Worm (Caenorhabditis elegans) whole organism, early embryonic: Measurements from ENCODE around the gene symk-1.

Experiments
- F13C5.2 ChIP-seq: sonication (generic microtip); optimal IDR thresholded peaks from 2 replicates; lab custom pipeline; 2017; ENCODE audit warnings: mild to moderate bottlenecking, missing genetic modification characterization, inconsistent platforms, missing compliant biosample characterization
- sea-1 ChIP-seq: fragments of 200-800 bp; sonication (Bioruptor generic); conservative IDR thresholded peaks from 2 replicates; pipeline ENCODE4 v1.3.6; 2022; ENCODE audit warnings: missing genetic modification characterization, missing compliant biosample characterization

DNA sequence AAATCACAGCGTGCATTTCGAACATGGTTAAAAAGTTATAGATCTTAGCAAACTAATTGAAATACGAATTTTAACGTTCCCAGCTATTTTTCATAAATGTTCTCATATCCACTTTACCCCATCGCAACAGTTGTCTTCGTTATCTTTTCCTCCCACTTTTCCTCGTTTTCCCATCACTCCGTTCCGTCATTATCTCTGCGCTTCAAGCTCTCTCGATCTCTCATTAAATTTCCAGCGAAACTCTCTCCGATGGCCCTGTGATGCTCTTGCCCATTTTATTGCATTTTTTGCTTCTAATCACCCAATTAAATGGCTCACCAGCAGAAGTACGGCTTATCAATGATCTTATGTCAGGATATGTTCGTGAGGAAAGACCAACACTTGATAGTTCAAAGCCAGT is 17.7 kb upstream of the symk-1 start, which contains the start of gene acr-15:
- TF ChIP-seq sea-1 (no peak), F13C5.2 (tag; lab: Kevin White, UChicago) (no peak)
